Fruit fly (Drosophila melanogaster) whole organism, embryonic: ENCODE results near the gene CG42852.
A peak's percentile ranks its signal among the peaks of the same experiment; 100 is the strongest.

Experiments
- Atf-2 ChIP-seq: fragments of 200-800 bp; sonication (Bioruptor generic); optimal IDR thresholded peaks from 2 replicates; lab custom pipeline; 2016; ENCODE audit warnings: missing biosample characterization, missing genetic modification characterization
- CG10565 ChIP-seq: fragments of 200-800 bp; sonication (Bioruptor generic); optimal IDR thresholded peaks from 3 replicates; lab custom pipeline; 2016; ENCODE audit warnings: missing biosample characterization, mild to moderate bottlenecking, missing genetic modification characterization
- CG11247 ChIP-seq: fragments of 200-800 bp; sonication (Bioruptor generic); IDR thresholded peaks from 2 replicates; pipeline ENCODE4 v1.3.6; 2022; ENCODE audit warnings: missing biosample characterization, missing genetic modification characterization
- CG11456 ChIP-seq: fragments of 200-800 bp; sonication (Bioruptor generic); IDR thresholded peaks from 3 replicates; pipeline ENCODE4 v1.3.6; 2022; ENCODE audit warnings: missing biosample characterization, missing genetic modification characterization
- CG12071 ChIP-seq: fragments of 200-800 bp; sonication (Bioruptor generic); optimal IDR thresholded peaks from 3 replicates; lab custom pipeline; 2018; ENCODE audit warnings: missing biosample characterization, mild to moderate bottlenecking, missing genetic modification characterization
- CG12744 ChIP-seq: fragments of 200-800 bp; sonication (Bioruptor generic); optimal IDR thresholded peaks from 2 replicates; lab custom pipeline; 2016; ENCODE audit warnings: missing biosample characterization, missing genetic modification characterization
- CG13123 ChIP-seq: fragments of 200-800 bp; sonication (Bioruptor generic); optimal IDR thresholded peaks from 2 replicates; lab custom pipeline; 2016; ENCODE audit warnings: missing biosample characterization, missing genetic modification characterization
- CG13775 ChIP-seq: fragments of 200-800 bp; sonication (Bioruptor generic); optimal IDR thresholded peaks from 3 replicates; lab custom pipeline; 2017; ENCODE audit warnings: missing biosample characterization, mild to moderate bottlenecking, missing genetic modification characterization
- CG13894 ChIP-seq: fragments of 200-800 bp; sonication (Bioruptor generic); optimal IDR thresholded peaks from 3 replicates; lab custom pipeline; 2018; ENCODE audit warnings: missing biosample characterization, mild to moderate bottlenecking, missing genetic modification characterization, moderate library complexity
- CG17802 ChIP-seq: fragments of 200-800 bp; sonication (Bioruptor generic); optimal IDR thresholded peaks from 2 replicates; lab custom pipeline; 2018; ENCODE audit warnings: missing biosample characterization, mild to moderate bottlenecking, missing genetic modification characterization, moderate library complexity
- CG17829 ChIP-seq: fragments of 200-800 bp; optimal IDR thresholded peaks from 2 replicates; lab custom pipeline; 2019; ENCODE audit warnings: missing biosample characterization, mild to moderate bottlenecking, missing genetic modification characterization, moderate library complexity
- CG18764 ChIP-seq: fragments of 200-800 bp; sonication (Bioruptor generic); optimal IDR thresholded peaks from 3 replicates; lab custom pipeline; 2016; ENCODE audit warnings: missing biosample characterization, missing genetic modification characterization
- CG30403 ChIP-seq: fragments of 200-800 bp; sonication (Bioruptor generic); optimal IDR thresholded peaks from 3 replicates; lab custom pipeline; 2016; ENCODE audit warnings: missing biosample characterization, missing genetic modification characterization
- CG34224 ChIP-seq: fragments of 200-800 bp; sonication (Bioruptor generic); IDR thresholded peaks from 3 replicates; pipeline ENCODE4 v1.3.6; 2022; ENCODE audit warnings: missing biosample characterization, missing genetic modification characterization; ENCODE audit not compliant: partially characterized antibody
- CG3726 ChIP-seq: fragments of 200-800 bp; sonication (Bioruptor generic); IDR thresholded peaks from 3 replicates; pipeline ENCODE4, ENCODE4 v1.3.6; 2022; ENCODE audit warnings: missing biosample characterization, missing genetic modification characterization
- CG4424 ChIP-seq: fragments of 200-800 bp; sonication (Bioruptor generic); optimal IDR thresholded peaks from 3 replicates; lab custom pipeline; 2016; ENCODE audit warnings: missing biosample characterization, missing genetic modification characterization
- CG4707 ChIP-seq: fragments of 200-800 bp; sonication (Bioruptor generic); optimal IDR thresholded peaks from 2 replicates; lab custom pipeline; 2018; ENCODE audit warnings: missing biosample characterization, mild to moderate bottlenecking, missing genetic modification characterization, moderate library complexity
- CG4854 ChIP-seq: fragments of 200-800 bp; sonication (Bioruptor generic); optimal IDR thresholded peaks from 2 replicates; lab custom pipeline; 2016; ENCODE audit warnings: missing biosample characterization, missing genetic modification characterization, inconsistent platforms
- CG6813 ChIP-seq: fragments of 200-800 bp; sonication (Bioruptor generic); optimal IDR thresholded peaks from 2 replicates; lab custom pipeline; 2017; ENCODE audit warnings: missing biosample characterization, missing genetic modification characterization, mild to moderate bottlenecking, moderate library complexity, missing genetic modification reagents
- CG7928 ChIP-seq: fragments of 200-800 bp; sonication (Bioruptor generic); optimal IDR thresholded peaks from 2 replicates; lab custom pipeline; 2017; ENCODE audit warnings: missing biosample characterization, mild to moderate bottlenecking, missing genetic modification characterization
- CG9797 ChIP-seq: fragments of 200-800 bp; sonication (Bioruptor generic); optimal IDR thresholded peaks from 3 replicates; lab custom pipeline; 2018; ENCODE audit warnings: missing biosample characterization, mild to moderate bottlenecking, missing genetic modification characterization
- CTCF ChIP-seq: fragments of 200-800 bp; sonication (Bioruptor generic); optimal IDR thresholded peaks from 2 replicates; lab custom pipeline; 2017; ENCODE audit warnings: missing biosample characterization, mild to moderate bottlenecking, missing genetic modification characterization, moderate library complexity
- Dfd ChIP-seq, 2 experiments: fragments of >200 bp; optimal IDR thresholded peaks; 2 replicates each; lab custom pipeline; 2017; ENCODE audit warnings: missing biosample characterization in 2 of 2, missing genetic modification characterization in 2 of 2
- Dp ChIP-seq: fragments of 200-800 bp; sonication (Bioruptor generic); optimal IDR thresholded peaks from 2 replicates; lab custom pipeline; 2018; ENCODE audit warnings: missing biosample characterization, mild to moderate bottlenecking, missing genetic modification characterization, moderate library complexity
- Ets97D ChIP-seq: fragments of 200-800 bp; sonication (Bioruptor generic); optimal IDR thresholded peaks from 3 replicates; lab custom pipeline; 2016; ENCODE audit warnings: missing biosample characterization, missing genetic modification characterization
- Hr3 ChIP-seq: fragments of 200-800 bp; sonication (Bioruptor generic); optimal IDR thresholded peaks from 3 replicates; lab custom pipeline; 2016; ENCODE audit warnings: missing biosample characterization, missing genetic modification characterization
- Lhr ChIP-seq: fragments of 200-800 bp; sonication (Bioruptor generic); optimal IDR thresholded peaks from 3 replicates; lab custom pipeline; 2017; ENCODE audit warnings: mild to moderate bottlenecking, missing biosample characterization, missing genetic modification reagents, missing genetic modification characterization
- MBD-R2 ChIP-seq: fragments of 200-800 bp; sonication (Bioruptor generic); IDR thresholded peaks from 2 replicates; pipeline ENCODE4 v1.3.6; 2022; ENCODE audit warnings: missing biosample characterization, missing genetic modification characterization
- Optix ChIP-seq: fragments of 200-800 bp; sonication (Bioruptor generic); IDR thresholded peaks from 3 replicates; pipeline ENCODE4 v1.3.6; 2022; ENCODE audit warnings: missing biosample characterization, missing genetic modification characterization
- Pdp1 ChIP-seq, 2 experiments: fragments of 200-800 bp; sonication (Bioruptor generic); optimal IDR thresholded peaks; 3 replicates each; lab custom pipeline; 2016; ENCODE audit warnings: missing biosample characterization in 2 of 2, missing genetic modification characterization in 2 of 2, mild to moderate bottlenecking in 1 of 2, moderate library complexity in 1 of 2
- TFAM ChIP-seq: fragments of 200-800 bp; sonication (Bioruptor generic); optimal IDR thresholded peaks from 2 replicates; lab custom pipeline; 2017; ENCODE audit warnings: missing biosample characterization, missing genetic modification characterization, inconsistent platforms
- Trl ChIP-seq, 3 experiments: fragments of >200 bp in 2 of 3; fragments of 200-800 bp in 1 of 3; sonication (Bioruptor generic) in 1 of 3; optimal IDR thresholded peaks; 2 replicates in 1 of 3; 3 replicates in 2 of 3; lab custom pipeline; 2016 to 2017; ENCODE audit warnings: missing biosample characterization in 1 of 3, missing genetic modification characterization in 1 of 3
- Vsx1 ChIP-seq: fragments of 200-800 bp; sonication (Bioruptor generic); optimal IDR thresholded peaks from 2 replicates; lab custom pipeline; 2017; ENCODE audit warnings: missing biosample characterization, mild to moderate bottlenecking, missing genetic modification characterization, missing genetic modification reagents
- ab ChIP-seq: fragments of 200-800 bp; sonication (Bioruptor generic); optimal IDR thresholded peaks from 2 replicates; lab custom pipeline; 2016; ENCODE audit warnings: missing biosample characterization, missing genetic modification characterization
- ara ChIP-seq: fragments of 200-800 bp; sonication (Bioruptor generic); IDR thresholded peaks from 2 replicates; pipeline ENCODE4 v1.3.6; 2022; ENCODE audit warnings: missing biosample characterization, missing genetic modification characterization
- chm ChIP-seq: fragments of 200-800 bp; sonication (Bioruptor generic); IDR thresholded peaks from 2 replicates; pipeline ENCODE4 v1.3.6; 2022; ENCODE audit warnings: missing biosample characterization, missing genetic modification characterization
- danr ChIP-seq: fragments of 200-800 bp; sonication (Bioruptor generic); IDR thresholded peaks from 2 replicates; pipeline ENCODE4 v1.3.6; 2022; ENCODE audit warnings: missing biosample characterization, missing genetic modification characterization
- gfzf ChIP-seq: fragments of 200-800 bp; sonication (Bioruptor generic); optimal IDR thresholded peaks from 2 replicates; lab custom pipeline; 2016; ENCODE audit warnings: missing biosample characterization, mild to moderate bottlenecking, missing genetic modification characterization, moderate library complexity
- hb ChIP-seq: fragments of 200-800 bp; sonication (Bioruptor generic); IDR thresholded peaks from 3 replicates; pipeline ENCODE4 v1.3.6; 2022; ENCODE audit warnings: missing biosample characterization, missing genetic modification characterization; ENCODE audit not compliant: partially characterized antibody
- inv ChIP-seq: fragments of 200-800 bp; sonication (Bioruptor generic); IDR thresholded peaks from 2 replicates; pipeline ENCODE4 v1.3.6; 2022; ENCODE audit warnings: missing biosample characterization, missing genetic modification characterization; ENCODE audit not compliant: partially characterized antibody
- ken ChIP-seq: fragments of 200-800 bp; sonication (Bioruptor generic); IDR thresholded peaks from 3 replicates; pipeline ENCODE4 v1.3.6; 2022; ENCODE audit warnings: missing biosample characterization, missing genetic modification characterization
- lbe ChIP-seq: fragments of 200-800 bp; sonication (Bioruptor generic); optimal IDR thresholded peaks from 2 replicates; lab custom pipeline; 2016; ENCODE audit warnings: missing biosample characterization, mild to moderate bottlenecking, missing genetic modification characterization
- maf-S ChIP-seq: fragments of 200-800 bp; sonication (Bioruptor generic); optimal IDR thresholded peaks from 2 replicates; lab custom pipeline; 2016; ENCODE audit warnings: missing biosample characterization, missing genetic modification characterization
- pfk ChIP-seq: fragments of 200-800 bp; sonication (Bioruptor generic); optimal IDR thresholded peaks from 2 replicates; lab custom pipeline; 2018; ENCODE audit warnings: missing biosample characterization, mild to moderate bottlenecking, missing genetic modification characterization, moderate library complexity
- pnt ChIP-seq: fragments of 200-800 bp; sonication (Bioruptor generic); optimal IDR thresholded peaks from 3 replicates; lab custom pipeline; 2016; ENCODE audit warnings: missing biosample characterization, missing genetic modification characterization
- ro ChIP-seq: fragments of 200-800 bp; sonication (Bioruptor generic); IDR thresholded peaks from 2 replicates; pipeline ENCODE4 v1.3.6; 2022; ENCODE audit warnings: missing biosample characterization, missing genetic modification characterization
- trem ChIP-seq: fragments of 200-800 bp; optimal IDR thresholded peaks from 3 replicates; lab custom pipeline; 2019; ENCODE audit warnings: missing biosample characterization, mild to moderate bottlenecking, missing genetic modification characterization, moderate library complexity
- trh ChIP-seq: fragments of 200-800 bp; sonication (Bioruptor generic); optimal IDR thresholded peaks from 2 replicates; lab custom pipeline; 2016; ENCODE audit warnings: missing biosample characterization, missing genetic modification characterization
- usp ChIP-seq: fragments of >200 bp; optimal IDR thresholded peaks from 2 replicates; lab custom pipeline; 2017; ENCODE audit warnings: missing biosample characterization, missing genetic modification characterization
- vfl ChIP-seq: fragments of 200-800 bp; sonication (Bioruptor generic); optimal IDR thresholded peaks from 2 replicates; lab custom pipeline; 2016; ENCODE audit warnings: missing biosample characterization, missing genetic modification characterization
- zf30C ChIP-seq: fragments of 200-800 bp; sonication (Bioruptor generic); optimal IDR thresholded peaks from 3 replicates; lab custom pipeline; 2018; ENCODE audit warnings: missing biosample characterization, mild to moderate bottlenecking, missing genetic modification characterization

CG42852 gene

dm6 chr3L:16779704-16780173, 24.4 kb downstream of the CG42852 start, which contains the start of the genes mus302 and CG9705 (continued):
- TF ChIP-seq CG18764 = no peak
- TF ChIP-seq Vsx1 (GFP tag; lab: Kevin White, UChicago) = no peak
- TF ChIP-seq pnt (GFP tag; lab: Kevin White, UChicago) = no peak
- TF ChIP-seq CG17829 (tag; lab: Kevin White, UChicago) = peak; percentile 63
- 0 out of 3 replicates have a peak, but pooled peaks have one; percentile 38 for TF ChIP-seq hb (GFP tag; lab: Robert Waterston, UW)
- peak; percentile 11 for TF ChIP-seq CG4854 (GFP tag; lab: Kevin White, UChicago)
- TF ChIP-seq pfk (GFP tag; lab: Kevin White, UChicago) = no peak
- peak; percentile 61 for TF ChIP-seq Lhr (GFP tag; lab: Kevin White, UChicago)
- TF ChIP-seq CG13123 (GFP tag; lab: Kevin White, UChicago) = no peak
- TF ChIP-seq CG9797 (GFP tag; lab: Kevin White, UChicago) = peak; percentile 60
- no peak for TF ChIP-seq CG11247 (GFP tag; lab: Robert Waterston, UW)
- TF ChIP-seq trh (GFP tag; lab: Kevin White, UChicago) = peak; percentile 31
- peak; percentile 56 for TF ChIP-seq Hr3
- no peak for TF ChIP-seq CTCF (GFP tag; lab: Kevin White, UChicago)
- TF ChIP-seq trem (tag; lab: Kevin White, UChicago) = peak; percentile 72
- no peak for TF ChIP-seq zf30C
- TF ChIP-seq danr (GFP tag; lab: Robert Waterston, UW) = no peak
- TF ChIP-seq Trl (optimal IDR thresholded peaks at IDR 0.05; lab: Kevin White, UChicago) = no peak
- no peak for TF ChIP-seq Trl (GFP tag; optimal IDR thresholded peaks at IDR 0.05; lab: Kevin White, UChicago)
- no peak for TF ChIP-seq CG13894 (tag; lab: Kevin White, UChicago)
- no peak for TF ChIP-seq TFAM (GFP tag; lab: Kevin White, UChicago)
- TF ChIP-seq Ets97D (GFP tag; lab: Kevin White, UChicago) = no peak
- TF ChIP-seq CG12071 (GFP tag; lab: Kevin White, UChicago) = no peak
- TF ChIP-seq CG12744 = no peak
- TF ChIP-seq Dp (GFP tag; lab: Kevin White, UChicago) = peak; percentile 68
- no peak for TF ChIP-seq ab (GFP tag; lab: Kevin White, UChicago)
- TF ChIP-seq MBD-R2 = no peak; the same call in 1 of the 2 replicates
- TF ChIP-seq inv (GFP tag; lab: Robert Waterston, UW) = peak; percentile 55
- peak; percentile 81 for TF ChIP-seq CG30403 (GFP tag; lab: Kevin White, UChicago)
- TF ChIP-seq CG7928 = no peak
- no peak for TF ChIP-seq chm (GFP tag; lab: Robert Waterston, UW)
- peak; percentile 63 for TF ChIP-seq CG13775 (GFP tag; lab: Kevin White, UChicago)
- TF ChIP-seq maf-S (GFP tag; lab: Kevin White, UChicago) = no peak
- TF ChIP-seq CG6813 (GFP tag; lab: Kevin White, UChicago) = no peak
- TF ChIP-seq CG3726 (GFP tag; lab: Robert Waterston, UW) = no peak
- no peak for TF ChIP-seq usp (GFP tag; lab: Kevin White, UChicago)
- peak; percentile 21; the same call in 1 of the 2 replicates for TF ChIP-seq ara
- 0 out of 3 replicates have a peak, but pooled peaks have one; percentile 19 for TF ChIP-seq ken
- TF ChIP-seq CG11456 (GFP tag; lab: Robert Waterston, UW) = 0 out of 3 replicates have a peak, but pooled peaks have one; percentile 23
- peak; percentile 68 for TF ChIP-seq gfzf (GFP tag; lab: Kevin White, UChicago)
- no peak for TF ChIP-seq vfl (GFP tag; lab: Kevin White, UChicago)
- no peak for TF ChIP-seq Atf-2
- peak; percentile 14 to 26 for TF ChIP-seq Pdp1 (GFP tag; optimal IDR thresholded peaks at IDR 0.05; lab: Kevin White, UChicago)
- TF ChIP-seq Dfd (GFP tag; optimal IDR thresholded peaks at IDR 0.05; lab: Kevin White, UChicago) = no peak
- no peak for TF ChIP-seq Optix (GFP tag; lab: Robert Waterston, UW)
- TF ChIP-seq CG4424 = peak; percentile 54
- no peak for TF ChIP-seq CG10565 (GFP tag; lab: Kevin White, UChicago)
- TF ChIP-seq CG4707 (GFP tag; lab: Kevin White, UChicago) = no peak
- TF ChIP-seq ro (GFP tag; lab: Robert Waterston, UW) = no peak
- TF ChIP-seq CG17802 (tag; lab: Kevin White, UChicago) = peak; percentile 33
- TF ChIP-seq lbe (GFP tag; lab: Kevin White, UChicago) = peak; percentile 26
- peak; percentile 29; the same call in 1 of the 3 replicates for TF ChIP-seq CG34224 (GFP tag; lab: Robert Waterston, UW)
